Worm (Caenorhabditis elegans) whole organism, L1 larva: Measurements from ENCODE around the gene mpz-5.

Experiments used
- C04F5.9 ChIP-seq: sonication (generic microtip); optimal IDR thresholded peaks from 2 replicates; lab custom pipeline; 2016; ENCODE audit warnings: missing genetic modification characterization, missing compliant biosample characterization
- C16A3.4 ChIP-seq: fragments of 150-350 bp; optimal IDR thresholded peaks from 2 replicates; lab custom pipeline; 2014; ENCODE audit warnings: missing biosample characterization, missing genetic modification characterization
- F16B12.6 ChIP-seq: fragments of 150-350 bp; optimal IDR thresholded peaks from 2 replicates; lab custom pipeline; 2014; ENCODE audit warnings: missing biosample characterization, missing genetic modification characterization
- Y116A8C.19 ChIP-seq: sonication (generic microtip); optimal IDR thresholded peaks from 2 replicates; lab custom pipeline; 2016; ENCODE audit warnings: missing compliant biosample characterization, missing genetic modification characterization, borderline replicate concordance
- aha-1 ChIP-seq: fragments of 150-350 bp; optimal IDR thresholded peaks from 2 replicates; lab custom pipeline; 2014; ENCODE audit warnings: missing biosample characterization, missing genetic modification characterization
- aly-2 ChIP-seq: fragments of 150-350 bp; optimal IDR thresholded peaks from 2 replicates; lab custom pipeline; 2014; ENCODE audit warnings: missing biosample characterization, missing genetic modification characterization
- ama-1 ChIP-seq: fragments of 150-350 bp; optimal IDR thresholded peaks from 2 replicates; lab custom pipeline; 2014
- ceh-63 ChIP-seq: fragments of 200-800 bp; sonication (Bioruptor generic); optimal IDR thresholded peaks from 2 replicates; lab custom pipeline; 2018; ENCODE audit warnings: mild to moderate bottlenecking, missing genetic modification characterization, missing compliant biosample characterization
- ceh-8 ChIP-seq: fragments of 200-800 bp; sonication (Bioruptor generic); optimal IDR thresholded peaks from 2 replicates; lab custom pipeline; 2018; ENCODE audit warnings: mild to moderate bottlenecking, missing genetic modification characterization, moderate library complexity, missing compliant biosample characterization
- ceh-82 ChIP-seq, 3 experiments: fragments of 150-350 bp in 1 of 3; sonication (generic microtip) in 2 of 3; optimal IDR thresholded peaks; 2 replicates each; lab custom pipeline; 2014 to 2017; ENCODE audit warnings: missing biosample characterization in 3 of 3, missing genetic modification characterization in 3 of 3
- ceh-88 ChIP-seq: fragments of 200-800 bp; sonication (Bioruptor generic); IDR thresholded peaks from 2 replicates; pipeline ENCODE4 v1.3.6; 2022; ENCODE audit warnings: missing genetic modification characterization, missing compliant biosample characterization
- ceh-90 ChIP-seq: sonication (generic microtip); optimal IDR thresholded peaks from 2 replicates; lab custom pipeline; 2016; ENCODE audit warnings: missing genetic modification characterization, missing compliant biosample characterization
- ces-1 ChIP-seq: fragments of 150-350 bp; optimal IDR thresholded peaks from 2 replicates; lab custom pipeline; 2014; ENCODE audit warnings: missing biosample characterization, missing genetic modification reagents, missing genetic modification characterization
- dpl-1 ChIP-seq, 3 experiments: fragments of 150-350 bp in 2 of 3; sonication (generic microtip) in 1 of 3; optimal IDR thresholded peaks; 2 replicates each; lab custom pipeline; 2014 to 2017; ENCODE audit warnings: missing biosample characterization in 3 of 3, missing genetic modification characterization in 3 of 3, missing genetic modification reagents in 3 of 3
- dsc-1 ChIP-seq: sonication (generic microtip); optimal IDR thresholded peaks from 2 replicates; lab custom pipeline; 2016; ENCODE audit warnings: mild to moderate bottlenecking, missing genetic modification characterization, missing compliant biosample characterization
- efl-3 ChIP-seq: fragments of 200-800 bp; sonication (Bioruptor generic); optimal IDR thresholded peaks from 2 replicates; lab custom pipeline; 2018; ENCODE audit warnings: mild to moderate bottlenecking, missing genetic modification characterization, missing compliant biosample characterization
- egl-13 ChIP-seq: sonication (generic microtip); optimal IDR thresholded peaks from 2 replicates; lab custom pipeline; 2016; ENCODE audit warnings: missing genotype, missing genetic modification reagents, missing genetic modification characterization, missing compliant biosample characterization
- elt-2 ChIP-seq: sonication (generic microtip); optimal IDR thresholded peaks from 2 replicates; lab custom pipeline; 2016; ENCODE audit warnings: missing genetic modification characterization, mild to moderate bottlenecking, inconsistent platforms, missing compliant biosample characterization, missing genetic modification reagents
- fkh-8 ChIP-seq: sonication (generic microtip); optimal IDR thresholded peaks from 2 replicates; lab custom pipeline; 2016; ENCODE audit warnings: mild to moderate bottlenecking, missing genetic modification characterization, missing compliant biosample characterization
- fos-1 ChIP-seq: fragments of 150-350 bp; optimal IDR thresholded peaks from 2 replicates; lab custom pipeline; 2014; ENCODE audit warnings: missing biosample characterization, missing genetic modification characterization
- grh-1 ChIP-seq: fragments of 200-800 bp; sonication (Bioruptor generic); IDR thresholded peaks from 2 replicates; pipeline ENCODE4 v1.3.6; 2022; ENCODE audit warnings: missing genetic modification reagents, missing genetic modification characterization, missing compliant biosample characterization
- hlh-17 ChIP-seq: fragments of 200-800 bp; sonication (Bioruptor generic); optimal IDR thresholded peaks from 2 replicates; lab custom pipeline; 2018; ENCODE audit warnings: missing genetic modification characterization, mild to moderate bottlenecking, missing compliant biosample characterization, moderate library complexity, borderline replicate concordance
- hpl-2 ChIP-seq: fragments of 150-350 bp; optimal IDR thresholded peaks from 2 replicates; lab custom pipeline; 2014; ENCODE audit warnings: missing biosample characterization, missing genetic modification reagents, missing genetic modification characterization
- jun-1 ChIP-seq: fragments of 150-350 bp; optimal IDR thresholded peaks from 2 replicates; lab custom pipeline; 2014; ENCODE audit warnings: missing biosample characterization, missing genetic modification reagents, missing genetic modification characterization
- lin-14 ChIP-seq: fragments of 200-800 bp; sonication (Bioruptor generic); optimal IDR thresholded peaks from 2 replicates; lab custom pipeline; 2018; ENCODE audit warnings: mild to moderate bottlenecking, missing genetic modification characterization, moderate library complexity, missing compliant biosample characterization
- lin-15B ChIP-seq: fragments of 150-350 bp; sonication (generic microtip); optimal IDR thresholded peaks from 3 replicates; lab custom pipeline; 2014; ENCODE audit warnings: missing biosample characterization, missing genetic modification characterization
- lin-35 ChIP-seq, 2 experiments: fragments of 150-350 bp; optimal IDR thresholded peaks; 2 replicates each; lab custom pipeline; 2014; ENCODE audit warnings: missing biosample characterization in 2 of 2, missing genetic modification characterization in 2 of 2, missing genetic modification reagents in 2 of 2
- lir-3 ChIP-seq: sonication (generic microtip); optimal IDR thresholded peaks from 2 replicates; lab custom pipeline; 2016; ENCODE audit warnings: mild to moderate bottlenecking, missing genetic modification characterization, moderate library complexity, missing compliant biosample characterization; ENCODE audit not compliant: poor library complexity
- lsy-2 ChIP-seq, 2 experiments: fragments of 150-350 bp; optimal IDR thresholded peaks; 2 replicates each; lab custom pipeline; 2014; ENCODE audit warnings: missing biosample characterization in 2 of 2, missing genetic modification characterization in 2 of 2
- mdl-1 ChIP-seq, 2 experiments: fragments of 150-350 bp; optimal IDR thresholded peaks; 2 replicates each; lab custom pipeline; 2014 to 2017; ENCODE audit warnings: missing biosample characterization in 2 of 2, missing genetic modification characterization in 2 of 2, inconsistent platforms in 1 of 2
- mep-1 ChIP-seq: fragments of 150-350 bp; optimal IDR thresholded peaks from 2 replicates; lab custom pipeline; 2014; ENCODE audit warnings: missing biosample characterization, missing genetic modification characterization
- nhr-11 ChIP-seq: fragments of 150-350 bp; optimal IDR thresholded peaks from 2 replicates; lab custom pipeline; 2014; ENCODE audit warnings: missing biosample characterization, missing genetic modification characterization
- nhr-47 ChIP-seq: sonication (generic microtip); optimal IDR thresholded peaks from 2 replicates; lab custom pipeline; 2016; ENCODE audit warnings: mild to moderate bottlenecking, missing genetic modification characterization, moderate library complexity, missing compliant biosample characterization
- nhr-77 ChIP-seq: fragments of 150-350 bp; optimal IDR thresholded peaks from 2 replicates; lab custom pipeline; 2014; ENCODE audit warnings: missing biosample characterization, missing genetic modification characterization
- nhr-84 ChIP-seq: sonication (generic microtip); optimal IDR thresholded peaks from 2 replicates; lab custom pipeline; 2017; ENCODE audit warnings: missing biosample characterization, missing genetic modification characterization
- nhr-85 ChIP-seq: sonication (generic microtip); peaks from one replicate; lab custom pipeline; 2016; ENCODE audit warnings: missing genetic modification characterization, inconsistent platforms, missing compliant biosample characterization
- nhr-90 ChIP-seq: sonication (generic microtip); optimal IDR thresholded peaks from 2 replicates; lab custom pipeline; 2016; ENCODE audit warnings: mild to moderate bottlenecking, missing genetic modification characterization, missing compliant biosample characterization; ENCODE audit not compliant: poor library complexity
- pag-3 ChIP-seq: sonication (generic microtip); optimal IDR thresholded peaks from 2 replicates; lab custom pipeline; 2017; ENCODE audit warnings: missing genetic modification characterization, mild to moderate bottlenecking, missing compliant biosample characterization, antibody characterized with exemption, borderline replicate concordance; ENCODE audit not compliant: insufficient read depth
- pqm-1 ChIP-seq: sonication (generic microtip); optimal IDR thresholded peaks from 3 replicates; lab custom pipeline; 2017; ENCODE audit warnings: missing biosample characterization, missing genetic modification characterization
- rnt-1 ChIP-seq: sonication (generic microtip); optimal IDR thresholded peaks from 2 replicates; lab custom pipeline; 2016; ENCODE audit warnings: mild to moderate bottlenecking, missing genetic modification characterization, moderate library complexity, missing compliant biosample characterization
- skn-1 ChIP-seq: fragments of 150-350 bp; optimal IDR thresholded peaks from 2 replicates; lab custom pipeline; 2014; ENCODE audit warnings: missing biosample characterization, missing genetic modification characterization
- snpc-4 ChIP-seq: fragments of 150-350 bp; optimal IDR thresholded peaks from 2 replicates; lab custom pipeline; 2014; ENCODE audit warnings: missing biosample characterization, missing genetic modification characterization
- snu-23 ChIP-seq: sonication (generic microtip); optimal IDR thresholded peaks from 2 replicates; lab custom pipeline; 2016; ENCODE audit warnings: missing genetic modification characterization, missing compliant biosample characterization
- sox-4 ChIP-seq: sonication (generic microtip); optimal IDR thresholded peaks from 2 replicates; lab custom pipeline; 2016; ENCODE audit warnings: missing genetic modification characterization, missing compliant biosample characterization
- sup-37 ChIP-seq: fragments of 200-800 bp; sonication (Bioruptor generic); optimal IDR thresholded peaks from 2 replicates; lab custom pipeline; 2018; ENCODE audit warnings: mild to moderate bottlenecking, missing genetic modification characterization, missing compliant biosample characterization
- swsn-7 ChIP-seq: sonication (generic microtip); optimal IDR thresholded peaks from 2 replicates; lab custom pipeline; 2016; ENCODE audit warnings: missing genetic modification characterization, missing compliant biosample characterization
- tbx-2 ChIP-seq: sonication (generic microtip); optimal IDR thresholded peaks from 2 replicates; lab custom pipeline; 2016; ENCODE audit warnings: missing genetic modification characterization, missing compliant biosample characterization
- tlp-1 ChIP-seq: fragments of 150-350 bp; optimal IDR thresholded peaks from 2 replicates; lab custom pipeline; 2014; ENCODE audit warnings: missing biosample characterization, missing genetic modification characterization
- unc-130 ChIP-seq: fragments of 150-350 bp; optimal IDR thresholded peaks from 2 replicates; lab custom pipeline; 2017; ENCODE audit warnings: missing biosample characterization, missing genetic modification characterization, inconsistent platforms
- unc-30 ChIP-seq: sonication (generic microtip); optimal IDR thresholded peaks from 2 replicates; lab custom pipeline; 2017; ENCODE audit warnings: missing biosample characterization, missing genetic modification characterization
- xbp-1 ChIP-seq: sonication (generic microtip); optimal IDR thresholded peaks from 2 replicates; lab custom pipeline; 2016; ENCODE audit warnings: missing genetic modification characterization, missing compliant biosample characterization
- zag-1 ChIP-seq: fragments of 150-350 bp; optimal IDR thresholded peaks from 2 replicates; lab custom pipeline; 2014; ENCODE audit warnings: missing biosample characterization, missing genetic modification characterization
- zip-4 ChIP-seq: fragments of 200-800 bp; sonication (Bioruptor generic); optimal IDR thresholded peaks from 2 replicates; lab custom pipeline; 2018; ENCODE audit warnings: mild to moderate bottlenecking, missing genetic modification characterization, moderate library complexity, missing compliant biosample characterization
- ztf-11 ChIP-seq, 2 experiments: sonication (generic microtip); optimal IDR thresholded peaks; 2 replicates each; lab custom pipeline; 2016 to 2017; ENCODE audit warnings: missing genetic modification characterization in 2 of 2, missing biosample characterization in 1 of 2, missing compliant biosample characterization in 1 of 2

Gene mpz-5

ce11 chrIV:10344621-10345020 lies 29.0 kb downstream of the mpz-5 start:
- peak; percentile 55 for TF ChIP-seq tbx-2 (tag; lab: Kevin White, UChicago)
- peak; percentile 46 for TF ChIP-seq swsn-7 (tag; lab: Kevin White, UChicago)
- peak; percentile 61 for TF ChIP-seq mep-1 (tag; lab: Kevin White, UChicago)
- no peak for TF ChIP-seq pag-3
- TF ChIP-seq elt-2 (tag; lab: Kevin White, UChicago): no peak
- no peak for TF ChIP-seq aly-2 (tag; lab: Kevin White, UChicago)
- TF ChIP-seq ama-1 (lab: Kevin White, UChicago): no peak
- no peak for TF ChIP-seq hlh-17
- peak; percentile 28 to 43 for TF ChIP-seq lsy-2 (tag; optimal IDR thresholded peaks at IDR 0.05; lab: Kevin White, UChicago)
- no peak for TF ChIP-seq nhr-85
- TF ChIP-seq dpl-1 (GFP tag; optimal IDR thresholded peaks at IDR 0.05; lab: Kevin White, UChicago): no peak
- TF ChIP-seq hpl-2 (GFP tag; lab: Kevin White, UChicago): no peak
- no peak for TF ChIP-seq lir-3 (tag; lab: Kevin White, UChicago)
- peak; percentile 23 for TF ChIP-seq xbp-1 (tag; lab: Kevin White, UChicago)
- no peak for TF ChIP-seq nhr-47 (tag; lab: Kevin White, UChicago)
- TF ChIP-seq nhr-11 (tag; lab: Kevin White, UChicago): no peak
- no peak for TF ChIP-seq sup-37 (GFP tag; lab: Kevin White, UChicago)
- peak; percentile 52 for TF ChIP-seq fkh-8 (tag; lab: Kevin White, UChicago)
- TF ChIP-seq zip-4: no peak
- TF ChIP-seq sox-4 (tag; lab: Kevin White, UChicago): no peak
- no peak for TF ChIP-seq aha-1 (tag; lab: Kevin White, UChicago)
- TF ChIP-seq ztf-11 (tag; optimal IDR thresholded peaks at IDR 0.05; lab: Kevin White, UChicago): no peak
- TF ChIP-seq ceh-82 (tag; optimal IDR thresholded peaks at IDR 0.05; lab: Kevin White, UChicago): peak in 2 of 3 experiments; percentile 14 to 63
- no peak for TF ChIP-seq pqm-1
- no peak for TF ChIP-seq nhr-90 (tag; lab: Kevin White, UChicago)
- TF ChIP-seq snu-23 (GFP tag; lab: Kevin White, UChicago): peak; percentile 55
- TF ChIP-seq efl-3 (GFP tag; lab: Kevin White, UChicago): no peak
- peak; percentile 24 for TF ChIP-seq dsc-1 (tag; lab: Kevin White, UChicago)
- no peak for TF ChIP-seq C16A3.4 (tag; lab: Kevin White, UChicago)
- TF ChIP-seq ceh-63 (GFP tag; lab: Kevin White, UChicago): no peak
- no peak for TF ChIP-seq Y116A8C.19
- peak; percentile 20 for TF ChIP-seq egl-13 (tag; lab: Kevin White, UChicago)
- no peak for TF ChIP-seq nhr-77
- TF ChIP-seq ceh-8: no peak
- TF ChIP-seq skn-1 (tag; lab: Kevin White, UChicago): no peak
- TF ChIP-seq fos-1 (tag; lab: Kevin White, UChicago): no peak
- TF ChIP-seq unc-130: no peak
- no peak for TF ChIP-seq nhr-84 (tag; lab: Kevin White, UChicago)
- TF ChIP-seq rnt-1 (tag; lab: Kevin White, UChicago): peak; percentile 70
- TF ChIP-seq lin-14 (GFP tag; lab: Kevin White, UChicago): peak; percentile 80
- peak in 1 of 2 experiments; percentile 22 for TF ChIP-seq lin-35 (GFP tag; optimal IDR thresholded peaks at IDR 0.05; lab: Kevin White, UChicago)
- no peak for TF ChIP-seq grh-1
- no peak for TF ChIP-seq unc-30 (tag; lab: Kevin White, UChicago)
- no peak for TF ChIP-seq ces-1 (GFP tag; lab: Kevin White, UChicago)
- TF ChIP-seq zag-1: no peak
- no peak for TF ChIP-seq F16B12.6 (tag; lab: Kevin White, UChicago)
- no peak for TF ChIP-seq ceh-90 (tag; lab: Kevin White, UChicago)
- no peak for TF ChIP-seq jun-1 (tag; lab: Kevin White, UChicago)
- no peak for TF ChIP-seq mdl-1 (tag; optimal IDR thresholded peaks at IDR 0.05; lab: Kevin White, UChicago)
- TF ChIP-seq tlp-1 (tag; lab: Kevin White, UChicago): no peak
- no peak for TF ChIP-seq C04F5.9
- no peak for TF ChIP-seq ceh-88 (GFP tag; lab: Robert Waterston, UW)
- TF ChIP-seq snpc-4 (tag; lab: Kevin White, UChicago): no peak
- no peak for TF ChIP-seq lin-15B (tag; lab: Kevin White, UChicago)
